Fruit fly (Drosophila melanogaster) whole organism, embryonic: ENCODE data around the gene CG15408.

Experiments used
- Aef1 ChIP-seq: fragments of 200-800 bp; sonication (Bioruptor generic); IDR thresholded peaks from 3 replicates; pipeline ENCODE4 v1.3.6; 2022; ENCODE audit warnings: missing biosample characterization, missing genetic modification characterization
- Atf3 ChIP-seq: fragments of 200-800 bp; sonication (Bioruptor generic); optimal IDR thresholded peaks from 3 replicates; lab custom pipeline; 2016; ENCODE audit warnings: missing biosample characterization, missing genetic modification characterization
- Awh ChIP-seq: fragments of 200-800 bp; sonication (Bioruptor generic); IDR thresholded peaks from 2 replicates; pipeline ENCODE4, ENCODE4 v1.3.6; 2022; ENCODE audit warnings: missing biosample characterization, missing genetic modification characterization
- Bteb2 ChIP-seq: fragments of 200-800 bp; sonication (Bioruptor generic); optimal IDR thresholded peaks from 2 replicates; lab custom pipeline; 2016; ENCODE audit warnings: missing biosample characterization, missing genetic modification characterization
- CG10462 ChIP-seq: fragments of 200-800 bp; sonication (Bioruptor generic); optimal IDR thresholded peaks from 2 replicates; lab custom pipeline; 2016; ENCODE audit warnings: missing biosample characterization, missing genetic modification characterization
- CG10565 ChIP-seq: fragments of 200-800 bp; sonication (Bioruptor generic); optimal IDR thresholded peaks from 3 replicates; lab custom pipeline; 2016; ENCODE audit warnings: missing biosample characterization, mild to moderate bottlenecking, missing genetic modification characterization
- CG12769 ChIP-seq: fragments of 200-800 bp; sonication (Bioruptor generic); optimal IDR thresholded peaks from 2 replicates; lab custom pipeline; 2019; ENCODE audit warnings: missing biosample characterization, mild to moderate bottlenecking, missing genetic modification characterization, moderate library complexity
- CG13624 ChIP-seq: fragments of 200-800 bp; sonication (Bioruptor generic); optimal IDR thresholded peaks from 2 replicates; lab custom pipeline; 2016; ENCODE audit warnings: missing biosample characterization, missing genetic modification characterization
- CG17361 ChIP-seq: fragments of 200-800 bp; sonication (Bioruptor generic); IDR thresholded peaks from 3 replicates; pipeline ENCODE4 v1.3.6; 2022; ENCODE audit warnings: missing biosample characterization, missing genetic modification characterization
- CG18011 ChIP-seq: fragments of 200-800 bp; sonication (Bioruptor generic); optimal IDR thresholded peaks from 2 replicates; lab custom pipeline; 2017; ENCODE audit warnings: missing biosample characterization, missing genetic modification characterization, mild to moderate bottlenecking, moderate library complexity, missing genotype
- CG2116 ChIP-seq: fragments of 200-800 bp; sonication (Bioruptor generic); optimal IDR thresholded peaks from 3 replicates; lab custom pipeline; 2018; ENCODE audit warnings: missing biosample characterization, mild to moderate bottlenecking, missing genetic modification characterization
- CG2120 ChIP-seq: fragments of 200-800 bp; sonication (Bioruptor generic); optimal IDR thresholded peaks from 3 replicates; lab custom pipeline; 2016; ENCODE audit warnings: missing biosample characterization, missing genetic modification characterization
- CG2202 ChIP-seq: fragments of 200-800 bp; sonication (Bioruptor generic); optimal IDR thresholded peaks from 2 replicates; lab custom pipeline; 2018; ENCODE audit warnings: missing biosample characterization, mild to moderate bottlenecking, missing genetic modification characterization
- CG2678 ChIP-seq: fragments of 200-800 bp; sonication (Bioruptor generic); optimal IDR thresholded peaks from 3 replicates; lab custom pipeline; 2019; ENCODE audit warnings: missing biosample characterization, mild to moderate bottlenecking, missing genetic modification characterization, moderate library complexity
- CG31365 ChIP-seq: fragments of 200-800 bp; sonication (Bioruptor generic); optimal IDR thresholded peaks from 2 replicates; lab custom pipeline; 2018; ENCODE audit warnings: missing biosample characterization, mild to moderate bottlenecking, missing genetic modification characterization
- CG3407 ChIP-seq: fragments of 200-800 bp; sonication (Bioruptor generic); optimal IDR thresholded peaks from 2 replicates; lab custom pipeline; 2018; ENCODE audit warnings: missing biosample characterization, mild to moderate bottlenecking, missing genetic modification characterization
- CG3726 ChIP-seq: fragments of 200-800 bp; sonication (Bioruptor generic); IDR thresholded peaks from 3 replicates; pipeline ENCODE4, ENCODE4 v1.3.6; 2022; ENCODE audit warnings: missing biosample characterization, missing genetic modification characterization
- CG3995 ChIP-seq: fragments of 200-800 bp; sonication (Bioruptor generic); optimal IDR thresholded peaks from 3 replicates; lab custom pipeline; 2016; ENCODE audit warnings: missing biosample characterization, missing genetic modification characterization
- CG6272 ChIP-seq: fragments of 200-800 bp; sonication (Bioruptor generic); IDR thresholded peaks from 2 replicates; pipeline ENCODE4 v1.3.6; 2022; ENCODE audit warnings: missing biosample characterization, missing genetic modification characterization
- CG7963 ChIP-seq: fragments of 200-800 bp; sonication (Bioruptor generic); IDR thresholded peaks from 3 replicates; pipeline ENCODE4 v1.3.6; 2022; ENCODE audit warnings: missing biosample characterization, missing genetic modification characterization; ENCODE audit not compliant: partially characterized antibody
- CG8388 ChIP-seq: fragments of 200-800 bp; sonication (Bioruptor generic); optimal IDR thresholded peaks from 2 replicates; lab custom pipeline; 2019; ENCODE audit warnings: missing biosample characterization, mild to moderate bottlenecking, missing genetic modification characterization, moderate library complexity
- Dek ChIP-seq: fragments of 200-800 bp; sonication (Bioruptor generic); optimal IDR thresholded peaks from 3 replicates; lab custom pipeline; 2019; ENCODE audit warnings: missing biosample characterization, mild to moderate bottlenecking, missing genetic modification characterization, moderate library complexity
- Fer3 ChIP-seq: fragments of 200-800 bp; sonication (Bioruptor generic); optimal IDR thresholded peaks from 2 replicates; lab custom pipeline; 2018; ENCODE audit warnings: missing biosample characterization, mild to moderate bottlenecking, missing genetic modification characterization, moderate library complexity
- GATAe ChIP-seq: fragments of 200-800 bp; sonication (Bioruptor generic); conservative IDR thresholded peaks from 2 replicates; pipeline ENCODE4 v1.3.6; 2022; ENCODE audit warnings: missing biosample characterization, missing genetic modification characterization
- HLHmδ ChIP-seq: fragments of 200-800 bp; sonication (Bioruptor generic); optimal IDR thresholded peaks from 2 replicates; lab custom pipeline; 2018; ENCODE audit warnings: missing biosample characterization, mild to moderate bottlenecking, missing genetic modification characterization, moderate library complexity
- HmgD ChIP-seq: fragments of 200-800 bp; sonication (Bioruptor generic); optimal IDR thresholded peaks from 3 replicates; lab custom pipeline; 2016; ENCODE audit warnings: missing biosample characterization, missing genetic modification characterization
- Kr ChIP-seq: fragments of 200-800 bp; sonication (Bioruptor generic); optimal IDR thresholded peaks from 2 replicates; lab custom pipeline; 2017; ENCODE audit warnings: missing biosample characterization, mild to moderate bottlenecking, missing genetic modification characterization
- Lhr ChIP-seq: fragments of 200-800 bp; sonication (Bioruptor generic); optimal IDR thresholded peaks from 3 replicates; lab custom pipeline; 2017; ENCODE audit warnings: mild to moderate bottlenecking, missing biosample characterization, missing genetic modification reagents, missing genetic modification characterization
- Meics ChIP-seq: fragments of 200-800 bp; sonication (Bioruptor generic); optimal IDR thresholded peaks from 2 replicates; lab custom pipeline; 2017; ENCODE audit warnings: missing biosample characterization, mild to moderate bottlenecking, missing genetic modification characterization
- Rx ChIP-seq: fragments of 200-800 bp; sonication (Bioruptor generic); IDR thresholded peaks from 2 replicates; pipeline ENCODE4 v1.3.6; 2022; ENCODE audit warnings: missing biosample characterization, missing genetic modification characterization
- Side ChIP-seq: fragments of 200-800 bp; sonication (Bioruptor generic); optimal IDR thresholded peaks from 2 replicates; lab custom pipeline; 2016; ENCODE audit warnings: missing biosample characterization, missing genetic modification characterization
- amos ChIP-seq: fragments of 200-800 bp; sonication (Bioruptor generic); IDR thresholded peaks from 2 replicates; pipeline ENCODE4 v1.3.6; 2022; ENCODE audit warnings: missing biosample characterization, missing genetic modification characterization; ENCODE audit not compliant: partially characterized antibody
- bab2 ChIP-seq: fragments of 200-800 bp; sonication (Bioruptor generic); optimal IDR thresholded peaks from 2 replicates; lab custom pipeline; 2016; ENCODE audit warnings: missing biosample characterization, missing genetic modification characterization
- crol ChIP-seq: fragments of 200-800 bp; sonication (Bioruptor generic); IDR thresholded peaks from 2 replicates; pipeline ENCODE4 v1.3.6; 2022; ENCODE audit warnings: missing biosample characterization, missing genetic modification characterization
- eve ChIP-seq, 2 experiments: fragments of >200 bp; optimal IDR thresholded peaks; 2 replicates each; lab custom pipeline; 2017; ENCODE audit warnings: missing biosample characterization in 2 of 2, missing genetic modification characterization in 2 of 2
- hbn ChIP-seq: fragments of 200-800 bp; sonication (Bioruptor generic); IDR thresholded peaks from 2 replicates; pipeline ENCODE4 v1.3.6; 2022; ENCODE audit warnings: missing biosample characterization, missing genetic modification characterization; ENCODE audit not compliant: partially characterized antibody
- her ChIP-seq: fragments of 200-800 bp; sonication (Bioruptor generic); optimal IDR thresholded peaks from 2 replicates; lab custom pipeline; 2016; ENCODE audit warnings: missing biosample characterization, missing genetic modification characterization
- ind ChIP-seq: fragments of 200-800 bp; sonication (Bioruptor generic); optimal IDR thresholded peaks from 3 replicates; lab custom pipeline; 2016; ENCODE audit warnings: missing biosample characterization, missing genetic modification characterization
- knrl ChIP-seq: fragments of 200-800 bp; sonication (Bioruptor generic); IDR thresholded peaks from 3 replicates; pipeline ENCODE4 v1.3.6; 2022; ENCODE audit warnings: missing biosample characterization, missing genetic modification characterization; ENCODE audit not compliant: partially characterized antibody
- lov ChIP-seq, 2 experiments: fragments of 200-800 bp in 1 of 2; fragments of >200 bp in 1 of 2; sonication (Bioruptor generic) in 1 of 2; IDR thresholded peaks in 1 of 2; optimal IDR thresholded peaks in 1 of 2; 2 replicates in 1 of 2; 3 replicates in 1 of 2; pipeline versions ENCODE4 v1.3.6 to Lab custom; 2017 to 2022; ENCODE audit warnings: missing biosample characterization in 1 of 2, missing genetic modification characterization in 1 of 2
- nmo ChIP-seq: fragments of 200-800 bp; sonication (Bioruptor generic); optimal IDR thresholded peaks from 2 replicates; lab custom pipeline; 2018; ENCODE audit warnings: missing biosample characterization, mild to moderate bottlenecking, missing genetic modification characterization, moderate library complexity
- onecut ChIP-seq: fragments of 200-800 bp; sonication (Bioruptor generic); IDR thresholded peaks from 2 replicates; pipeline ENCODE4 v1.3.6; 2022; ENCODE audit warnings: missing biosample characterization, missing genetic modification characterization
- otp ChIP-seq: fragments of 200-800 bp; sonication (Bioruptor generic); IDR thresholded peaks from 3 replicates; pipeline ENCODE4, ENCODE4 v1.3.6; 2022; ENCODE audit warnings: missing biosample characterization, missing genetic modification characterization
- schlank ChIP-seq: fragments of 200-800 bp; sonication (Bioruptor generic); optimal IDR thresholded peaks from 2 replicates; lab custom pipeline; 2018; ENCODE audit warnings: missing biosample characterization, mild to moderate bottlenecking, missing genetic modification characterization
- sd ChIP-seq: fragments of 200-800 bp; sonication (Bioruptor generic); optimal IDR thresholded peaks from 3 replicates; lab custom pipeline; 2018; ENCODE audit warnings: missing biosample characterization, mild to moderate bottlenecking, missing genetic modification characterization, moderate library complexity
- so ChIP-seq: fragments of 200-800 bp; sonication (Bioruptor generic); IDR thresholded peaks from 3 replicates; pipeline ENCODE4 v1.3.6; 2022; ENCODE audit warnings: missing biosample characterization, missing genetic modification characterization
- unpg ChIP-seq: fragments of 200-800 bp; sonication (Bioruptor generic); optimal IDR thresholded peaks from 3 replicates; lab custom pipeline; 2018; ENCODE audit warnings: missing biosample characterization, mild to moderate bottlenecking, missing genetic modification characterization, moderate library complexity
- vvl ChIP-seq: fragments of 200-800 bp; sonication (Bioruptor generic); IDR thresholded peaks from 2 replicates; pipeline ENCODE4 v1.3.6; 2022; ENCODE audit warnings: missing biosample characterization, missing genetic modification characterization
- z ChIP-seq: fragments of 200-800 bp; sonication (Bioruptor generic); IDR thresholded peaks from 3 replicates; pipeline ENCODE4 v1.3.6; 2022; ENCODE audit warnings: missing biosample characterization, missing genetic modification characterization

Gene CG15408

dm6 chr2L:3338566-3339215 lies 6.1 kb downstream of the CG15408 start (continued):
- TF ChIP-seq Lhr (GFP tag; lab: Kevin White, UChicago) = peak; percentile 56
- TF ChIP-seq CG2202 (tag; lab: Kevin White, UChicago) = peak; percentile 84
- TF ChIP-seq CG2678 = peak; percentile 79
- TF ChIP-seq HLHmδ (GFP tag; lab: Kevin White, UChicago) = peak; percentile 68
- TF ChIP-seq z (GFP tag; lab: Robert Waterston, UW) = peak; percentile 89
- peak; percentile 5 for TF ChIP-seq CG2116 (GFP tag; lab: Kevin White, UChicago)
- TF ChIP-seq Rx (GFP tag; lab: Robert Waterston, UW) = peak; percentile 79
- TF ChIP-seq Aef1 = peak; percentile 55; the same call in 2 of the 3 replicates
- peak; percentile 23 for TF ChIP-seq CG10565 (GFP tag; lab: Kevin White, UChicago)
- TF ChIP-seq CG7963 = no peak
- TF ChIP-seq Side = peak; percentile 81
- TF ChIP-seq knrl (GFP tag; lab: Robert Waterston, UW) = no peak
- no peak for TF ChIP-seq her (GFP tag; lab: Kevin White, UChicago)
- TF ChIP-seq onecut = peak; percentile 71
- TF ChIP-seq HmgD (GFP tag; lab: Kevin White, UChicago) = peak; percentile 70
- TF ChIP-seq hbn (GFP tag; lab: Robert Waterston, UW) = no peak
- TF ChIP-seq bab2 (GFP tag; lab: Kevin White, UChicago) = peak; percentile 74
- peak; percentile 78 for TF ChIP-seq CG6272 (GFP tag; lab: Robert Waterston, UW)
- no peak for TF ChIP-seq Dek (tag; lab: Kevin White, UChicago)
- no peak for TF ChIP-seq crol (GFP tag; lab: Robert Waterston, UW)
- no peak for TF ChIP-seq GATAe (GFP tag; lab: Robert Waterston, UW)
- TF ChIP-seq Meics (GFP tag; lab: Kevin White, UChicago) = no peak
- peak; percentile 85 for TF ChIP-seq CG3407 (GFP tag; lab: Kevin White, UChicago)
- TF ChIP-seq eve (GFP tag; optimal IDR thresholded peaks at IDR 0.05; lab: Kevin White, UChicago) = peak in 1 of 2 experiments; percentile 90
- no peak for TF ChIP-seq CG2120 (GFP tag; lab: Kevin White, UChicago)
- TF ChIP-seq Bteb2 = peak; percentile 15
- TF ChIP-seq Atf3 (GFP tag; lab: Kevin White, UChicago) = peak; percentile 91
- peak; percentile 89 for TF ChIP-seq nmo (GFP tag; lab: Kevin White, UChicago)
- peak; percentile 78 for TF ChIP-seq ind (GFP tag; lab: Kevin White, UChicago)
- TF ChIP-seq CG10462 (GFP tag; lab: Kevin White, UChicago) = peak; percentile 72
- no peak for TF ChIP-seq CG12769 (tag; lab: Kevin White, UChicago)
- no peak for TF ChIP-seq amos (GFP tag; lab: Robert Waterston, UW)
- peak; percentile 81; the same call in 2 of the 3 replicates for TF ChIP-seq CG3726 (GFP tag; lab: Robert Waterston, UW)
- TF ChIP-seq Kr (GFP tag; lab: Kevin White, UChicago) = no peak
- no peak for TF ChIP-seq CG3995 (GFP tag; lab: Kevin White, UChicago)
- peak; percentile 88; the same call in 2 of the 3 replicates for TF ChIP-seq CG17361 (GFP tag; lab: Robert Waterston, UW)
- no peak for TF ChIP-seq CG13624 (GFP tag; lab: Kevin White, UChicago)
- TF ChIP-seq so = peak; percentile 45; the same call in 1 of the 3 replicates
- TF ChIP-seq CG31365 (tag; lab: Kevin White, UChicago) = peak; percentile 44
- peak; percentile 86 for TF ChIP-seq Awh (GFP tag; lab: Robert Waterston, UW)
- TF ChIP-seq lov (optimal IDR thresholded peaks at IDR 0.05; lab: Kevin White, UChicago) = no peak
- TF ChIP-seq lov (GFP tag; IDR thresholded peaks at IDR 0.05; lab: Robert Waterston, UW) = peak; percentile 73; the same call in 1 of the 3 replicates
- TF ChIP-seq otp (GFP tag; lab: Robert Waterston, UW) = peak; percentile 85
- TF ChIP-seq unpg (GFP tag; lab: Kevin White, UChicago) = peak; percentile 84
- no peak for TF ChIP-seq CG18011 (GFP tag; lab: Kevin White, UChicago)
- TF ChIP-seq vvl (GFP tag; lab: Robert Waterston, UW) = peak; percentile 90
- TF ChIP-seq sd (tag; lab: Kevin White, UChicago) = no peak
- TF ChIP-seq schlank (tag; lab: Kevin White, UChicago) = no peak
- TF ChIP-seq Fer3 (tag; lab: Kevin White, UChicago) = peak; percentile 40
- TF ChIP-seq CG8388 = peak; percentile 88
